Fruit fly (Drosophila melanogaster): ENCODE measurements around the gene CG42680.

The CG42680 gene

DNA sequence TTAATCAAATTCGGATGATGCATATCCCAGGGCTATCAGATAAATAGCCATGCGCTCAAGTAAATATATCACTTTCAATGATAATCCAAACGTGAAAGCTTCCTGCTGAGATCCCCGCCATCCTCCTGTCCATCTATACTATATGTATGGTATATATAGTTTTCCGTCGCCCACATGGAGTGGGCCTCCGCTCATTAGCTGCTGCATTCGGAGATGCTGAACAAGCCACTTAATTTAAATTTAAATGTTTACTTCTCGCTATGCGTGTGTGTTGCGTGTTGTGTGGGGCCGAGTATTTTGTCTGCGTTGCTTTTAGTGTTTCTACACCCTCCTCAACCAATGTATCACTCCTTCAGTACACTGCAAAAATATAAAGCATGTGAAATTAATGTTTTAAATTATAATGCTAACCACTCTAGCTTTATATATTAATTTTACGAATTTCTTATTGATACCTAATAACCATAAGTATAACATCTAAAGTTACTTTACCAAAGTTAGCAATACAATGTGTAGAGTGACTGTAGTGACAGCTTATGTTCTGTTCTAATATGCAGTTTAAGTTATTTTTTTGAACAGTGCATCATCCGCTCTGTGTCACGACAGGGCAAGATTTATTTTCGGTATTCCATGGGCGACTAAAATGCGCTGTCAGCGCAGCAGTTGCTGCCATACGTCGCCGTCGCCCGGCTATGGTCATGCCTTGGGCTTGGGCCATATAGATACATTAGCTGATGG is 41.2 kb downstream of the CG42680 start (continued):
- TF ChIP-seq CG4730 (GFP tag; IDR thresholded peaks at IDR 0.05) (0 out of 2 replicates have a peak, but pooled peaks have one; percentile 29), CG33557 (GFP tag; optimal IDR thresholded peaks at IDR 0.05) (peak; percentile 94), MTF-1 (GFP tag; optimal IDR thresholded peaks at IDR 0.05; ENCODE audit: borderline replicate concordance) (peak; percentile 70), mam (GFP tag; optimal IDR thresholded peaks at IDR 0.05) (peak; percentile 51), nom (GFP tag; optimal IDR thresholded peaks at IDR 0.05) (peak; percentile 59), chm (GFP tag; IDR thresholded peaks at IDR 0.05) (peak; percentile 75; the same call in 1 of the 2 replicates), CG5953 (GFP tag; IDR thresholded peaks at IDR 0.05) (peak; percentile 66; the same call in 1 of the 2 replicates), CG18011 (GFP tag; optimal IDR thresholded peaks at IDR 0.05) (no peak), HHEX (GFP tag; optimal IDR thresholded peaks at IDR 0.05) (peak; percentile 72), CG17359 (tag; optimal IDR thresholded peaks at IDR 0.05) (peak; percentile 92), ro (GFP tag; IDR thresholded peaks at IDR 0.05) (peak; percentile 69; the same call in 1 of the 2 replicates), Doc3 (GFP tag; IDR thresholded peaks at IDR 0.05; ENCODE audit: partially characterized antibody) (no peak), CG18599 (GFP tag; optimal IDR thresholded peaks at IDR 0.05) (peak; percentile 83), klu (GFP tag; IDR thresholded peaks at IDR 0.05) (peak; percentile 51; the same call in 1 of the 2 replicates), CG31441 (GFP tag; IDR thresholded peaks at IDR 0.05) (peak; percentile 94), ERR (GFP tag; optimal IDR thresholded peaks at IDR 0.05) (no peak), fu2 (GFP tag; optimal IDR thresholded peaks at IDR 0.05) (peak; percentile 6), CG7271 (tag; optimal IDR thresholded peaks at IDR 0.05) (peak; percentile 52), Eip74EF (GFP tag; optimal IDR thresholded peaks at IDR 0.05) (peak in 1 of 2 experiments; percentile 87), CG10209 (GFP tag; optimal IDR thresholded peaks at IDR 0.05) (peak; percentile 89), salm (tag; optimal IDR thresholded peaks at IDR 0.05) (peak; percentile 89), lmd (GFP tag; IDR thresholded peaks at IDR 0.05) (peak; percentile 88), CG8765 (GFP tag; IDR thresholded peaks at IDR 0.05) (no peak; the same call in 1 of the 2 replicates), Gsc (GFP tag; IDR thresholded peaks at IDR 0.05) (peak; percentile 67), dysf (GFP tag; IDR thresholded peaks at IDR 0.05) (peak; percentile 86), Atf-2 (GFP tag; optimal IDR thresholded peaks at IDR 0.05) (peak; percentile 80), btn (GFP tag; optimal IDR thresholded peaks at IDR 0.05) (peak; percentile 53), Rx (GFP tag; IDR thresholded peaks at IDR 0.05) (no peak), chinmo (GFP tag; IDR thresholded peaks at IDR 0.05; ENCODE audit: partially characterized antibody) (no peak), crc (GFP tag; optimal IDR thresholded peaks at IDR 0.05) (peak; percentile 37), CG10267 (tag; optimal IDR thresholded peaks at IDR 0.05) (peak; percentile 92), CG1233 (GFP tag; optimal IDR thresholded peaks at IDR 0.05) (peak; percentile 84), H2.0 (GFP tag; IDR thresholded peaks at IDR 0.05) (peak; percentile 75), insv (GFP tag; optimal IDR thresholded peaks at IDR 0.05) (peak in 1 of 2 experiments; percentile 21), grau (tag; optimal IDR thresholded peaks at IDR 0.05) (peak; percentile 90), wdn (GFP tag; IDR thresholded peaks at IDR 0.05) (peak; percentile 13; the same call in 1 of the 2 replicates), gcm2 (GFP tag; optimal IDR thresholded peaks at IDR 0.05) (peak; percentile 55), br (optimal IDR thresholded peaks at IDR 0.05) (no peak), NfI (GFP tag; optimal IDR thresholded peaks at IDR 0.05) (peak; percentile 77), YL-1 (GFP tag; optimal IDR thresholded peaks at IDR 0.05) (peak; percentile 33), CG7987 (GFP tag; optimal IDR thresholded peaks at IDR 0.05) (peak; percentile 13), lov (optimal IDR thresholded peaks at IDR 0.05) (no peak), lov (GFP tag; IDR thresholded peaks at IDR 0.05) (peak; percentile 77; the same call in 1 of the 3 replicates), sd (tag; optimal IDR thresholded peaks at IDR 0.05) (peak; percentile 74), CG15601 (tag; optimal IDR thresholded peaks at IDR 0.05) (peak; percentile 93), CG6272 (GFP tag; IDR thresholded peaks at IDR 0.05) (peak; percentile 58; the same call in 1 of the 2 replicates), exex (tag; optimal IDR thresholded peaks at IDR 0.05) (peak; percentile 32), CG17385 (GFP tag; optimal IDR thresholded peaks at IDR 0.05) (peak; percentile 83)
